Fruit fly (Drosophila melanogaster): ENCODE data around the gene Apoltp.

Apoltp gene

dm6 chr2L:9601220-9601619 lies 32.8 kb upstream of the Apoltp start:
- TF ChIP-seq CG1621 (tag; optimal IDR thresholded peaks at IDR 0.05) (no peak), eg (GFP tag; IDR thresholded peaks at IDR 0.05) (no peak), Ets96B (tag; optimal IDR thresholded peaks at IDR 0.05) (no peak), cyc (GFP tag; optimal IDR thresholded peaks at IDR 0.05) (no peak), vri (GFP tag; optimal IDR thresholded peaks at IDR 0.05) (no peak), CG3032 (tag; optimal IDR thresholded peaks at IDR 0.05) (no peak), OdsH (GFP tag; optimal IDR thresholded peaks at IDR 0.05) (no peak), CG10631 (GFP tag; optimal IDR thresholded peaks at IDR 0.05) (no peak), CG10669 (GFP tag; optimal IDR thresholded peaks at IDR 0.05) (no peak), achi (GFP tag; optimal IDR thresholded peaks at IDR 0.05) (no peak), Hr4 (GFP tag; optimal IDR thresholded peaks at IDR 0.05) (no peak), CG8119 (GFP tag; IDR thresholded peaks at IDR 0.05) (no peak), Blimp-1 (GFP tag; optimal IDR thresholded peaks at IDR 0.05) (no peak), topi (GFP tag; optimal IDR thresholded peaks at IDR 0.05) (no peak), Lpt (GFP tag; optimal IDR thresholded peaks at IDR 0.05) (no peak)

- TF ChIP-seq CG3032 (tag; optimal IDR thresholded peaks at IDR 0.05): no peak
Measured at dm6 chr2L:9602103-9602502, 31.9 kb upstream of the Apoltp start.

dm6 chr2L:9607997-9608563 lies 25.9 kb upstream of the Apoltp start, which contains the start of gene gcm2:
gcm2 (plus strand) TSS chr2L:9608562.
- TF ChIP-seq Hr38 (GFP tag; optimal IDR thresholded peaks at IDR 0.05): no peak
- TF ChIP-seq net (GFP tag; optimal IDR thresholded peaks at IDR 0.05): no peak
- no peak for TF ChIP-seq Eip75B (GFP tag; optimal IDR thresholded peaks at IDR 0.05)
- TF ChIP-seq CG9139 (GFP tag; optimal IDR thresholded peaks at IDR 0.05): no peak
- TF ChIP-seq esn (GFP tag; optimal IDR thresholded peaks at IDR 0.05): no peak
- TF ChIP-seq CG10631 (GFP tag; optimal IDR thresholded peaks at IDR 0.05): no peak
- no peak for TF ChIP-seq CG32006 (GFP tag; optimal IDR thresholded peaks at IDR 0.05)
- no peak for TF ChIP-seq Ets21C (GFP tag; optimal IDR thresholded peaks at IDR 0.05)
- TF ChIP-seq Sox15 (GFP tag; optimal IDR thresholded peaks at IDR 0.05): no peak

dm6 chr2L:9609337-9609856 lies 24.6 kb upstream of the Apoltp start:
- TF ChIP-seq eg (GFP tag; IDR thresholded peaks at IDR 0.05) (no peak), Hr38 (GFP tag; optimal IDR thresholded peaks at IDR 0.05) (no peak), CG6163 (GFP tag; IDR thresholded peaks at IDR 0.05) (no peak), CG10631 (GFP tag; optimal IDR thresholded peaks at IDR 0.05) (no peak), dsx (GFP tag; optimal IDR thresholded peaks at IDR 0.05; ENCODE audit: poor library complexity, severe bottlenecking) (no peak), CG11762 (GFP tag; optimal IDR thresholded peaks at IDR 0.05; ENCODE audit: insufficient read depth) (no peak), CG1621 (tag; optimal IDR thresholded peaks at IDR 0.05) (no peak), CG9139 (GFP tag; optimal IDR thresholded peaks at IDR 0.05) (no peak), CG8319 (GFP tag; optimal IDR thresholded peaks at IDR 0.05) (no peak), CG34406 (GFP tag; optimal IDR thresholded peaks at IDR 0.05) (no peak), vri (GFP tag; optimal IDR thresholded peaks at IDR 0.05) (no peak), CG7368 (GFP tag; optimal IDR thresholded peaks at IDR 0.05) (no peak), Smox (GFP tag; optimal IDR thresholded peaks at IDR 0.05) (no peak), Ets21C (GFP tag; optimal IDR thresholded peaks at IDR 0.05) (no peak), CG16779 (tag; optimal IDR thresholded peaks at IDR 0.05) (no peak), esn (GFP tag; optimal IDR thresholded peaks at IDR 0.05) (no peak), cyc (GFP tag; optimal IDR thresholded peaks at IDR 0.05) (no peak), fd85E (GFP tag; optimal IDR thresholded peaks at IDR 0.05) (no peak), CG6854 (GFP tag; optimal IDR thresholded peaks at IDR 0.05) (no peak)

dm6 chr2L:9612654-9613005 lies 21.3 kb upstream of the Apoltp start:
- TF ChIP-seq Blimp-1 (GFP tag; optimal IDR thresholded peaks at IDR 0.05): no peak
- TF ChIP-seq CG4318 (GFP tag; optimal IDR thresholded peaks at IDR 0.05): no peak
- TF ChIP-seq Met (GFP tag; optimal IDR thresholded peaks at IDR 0.05): no peak

Measured in whole organism, prepupa.